Fruit fly (Drosophila melanogaster) whole organism, prepupa: ENCODE measurements around the gene Arfrp1.

Experiments used
- CG10631 ChIP-seq: fragments of 200-800 bp; sonication (Bioruptor generic); optimal IDR thresholded peaks from 2 replicates; lab custom pipeline; 2016; ENCODE audit warnings: missing biosample characterization, missing genetic modification characterization
- CG11294 ChIP-seq: fragments of 200-800 bp; sonication (Bioruptor generic); IDR thresholded peaks from 2 replicates; pipeline ENCODE4 v1.3.6; 2022; ENCODE audit warnings: missing biosample characterization, missing genetic modification characterization
- CG11762 ChIP-seq: fragments of 200-800 bp; sonication (Bioruptor generic); optimal IDR thresholded peaks from 3 replicates; lab custom pipeline; 2016; ENCODE audit warnings: missing biosample characterization, missing genetic modification characterization; ENCODE audit not compliant: insufficient read depth
- CG11902 ChIP-seq: fragments of 200-800 bp; sonication (Bioruptor generic); optimal IDR thresholded peaks from 3 replicates; lab custom pipeline; 2016; ENCODE audit warnings: missing biosample characterization, missing genetic modification characterization
- CG3032 ChIP-seq: fragments of 200-800 bp; optimal IDR thresholded peaks from 2 replicates; lab custom pipeline; 2019; ENCODE audit warnings: missing biosample characterization, mild to moderate bottlenecking, missing genetic modification characterization, moderate library complexity
- CG31627 ChIP-seq: fragments of 200-800 bp; sonication (Bioruptor generic); optimal IDR thresholded peaks from 3 replicates; lab custom pipeline; 2016; ENCODE audit warnings: missing biosample characterization, missing genetic modification characterization
- CG32006 ChIP-seq: fragments of 200-800 bp; sonication (Bioruptor generic); optimal IDR thresholded peaks from 3 replicates; lab custom pipeline; 2017; ENCODE audit warnings: missing biosample characterization, mild to moderate bottlenecking, missing genetic modification characterization
- CG34406 ChIP-seq: fragments of 200-800 bp; sonication (Bioruptor generic); optimal IDR thresholded peaks from 3 replicates; lab custom pipeline; 2016; ENCODE audit warnings: missing biosample characterization, missing genetic modification characterization
- CG4318 ChIP-seq: fragments of 200-800 bp; sonication (Bioruptor generic); optimal IDR thresholded peaks from 3 replicates; lab custom pipeline; 2017; ENCODE audit warnings: missing biosample characterization, mild to moderate bottlenecking, missing genetic modification characterization
- CG6276 ChIP-seq: fragments of 200-800 bp; sonication (Bioruptor generic); optimal IDR thresholded peaks from 2 replicates; lab custom pipeline; 2017; ENCODE audit warnings: missing biosample characterization, mild to moderate bottlenecking, missing genetic modification characterization
- CG6792 ChIP-seq: fragments of 200-800 bp; sonication (Bioruptor generic); optimal IDR thresholded peaks from 3 replicates; lab custom pipeline; 2016; ENCODE audit warnings: missing biosample characterization, missing genetic modification characterization
- CG6808 ChIP-seq: fragments of 200-800 bp; sonication (Bioruptor generic); optimal IDR thresholded peaks from 3 replicates; lab custom pipeline; 2017; ENCODE audit warnings: missing biosample characterization, missing genetic modification characterization, mild to moderate bottlenecking, moderate library complexity, missing genetic modification reagents
- CG6854 ChIP-seq: fragments of 200-800 bp; sonication (Bioruptor generic); optimal IDR thresholded peaks from 2 replicates; lab custom pipeline; 2017; ENCODE audit warnings: missing biosample characterization, mild to moderate bottlenecking, missing genetic modification characterization
- CG7368 ChIP-seq: fragments of 200-800 bp; sonication (Bioruptor generic); optimal IDR thresholded peaks from 3 replicates; lab custom pipeline; 2016; ENCODE audit warnings: missing biosample characterization, missing genetic modification characterization
- CG8319 ChIP-seq: fragments of 200-800 bp; sonication (Bioruptor generic); optimal IDR thresholded peaks from 3 replicates; lab custom pipeline; 2016; ENCODE audit warnings: missing biosample characterization, missing genetic modification characterization
- CG9139 ChIP-seq: fragments of 200-800 bp; sonication (Bioruptor generic); optimal IDR thresholded peaks from 3 replicates; lab custom pipeline; 2017; ENCODE audit warnings: missing biosample characterization, mild to moderate bottlenecking, missing genetic modification characterization
- Eip75B ChIP-seq: fragments of 200-800 bp; sonication (Bioruptor generic); optimal IDR thresholded peaks from 3 replicates; lab custom pipeline; 2016; ENCODE audit warnings: missing biosample characterization, missing genetic modification characterization
- Eip78C ChIP-seq: fragments of 200-800 bp; sonication (Bioruptor generic); peaks from one replicate; lab custom pipeline; 2016; ENCODE audit warnings: missing biosample characterization, missing genetic modification characterization
- Eip93F ChIP-seq: fragments of 200-800 bp; sonication (Bioruptor generic); optimal IDR thresholded peaks from 2 replicates; lab custom pipeline; 2016; ENCODE audit warnings: missing biosample characterization, mild to moderate bottlenecking, missing genetic modification characterization
- Ets21C ChIP-seq: fragments of 200-800 bp; sonication (Bioruptor generic); optimal IDR thresholded peaks from 3 replicates; lab custom pipeline; 2016; ENCODE audit warnings: missing biosample characterization, missing genetic modification characterization
- Ets96B ChIP-seq: fragments of 200-800 bp; optimal IDR thresholded peaks from 2 replicates; lab custom pipeline; 2019; ENCODE audit warnings: missing biosample characterization, mild to moderate bottlenecking, missing genetic modification characterization, moderate library complexity
- Hr39 ChIP-seq: fragments of 200-800 bp; sonication (Bioruptor generic); optimal IDR thresholded peaks from 2 replicates; lab custom pipeline; 2016; ENCODE audit warnings: missing biosample characterization, missing genetic modification characterization
- Hr4 ChIP-seq: fragments of 200-800 bp; sonication (Bioruptor generic); optimal IDR thresholded peaks from 3 replicates; lab custom pipeline; 2016; ENCODE audit warnings: missing biosample characterization, missing genetic modification characterization
- Lpt ChIP-seq: fragments of 200-800 bp; sonication (Bioruptor generic); optimal IDR thresholded peaks from 3 replicates; lab custom pipeline; 2016; ENCODE audit warnings: missing biosample characterization, missing genetic modification characterization
- Met ChIP-seq: fragments of 200-800 bp; sonication (Bioruptor generic); optimal IDR thresholded peaks from 3 replicates; lab custom pipeline; 2016; ENCODE audit warnings: missing biosample characterization, missing genetic modification characterization
- OdsH ChIP-seq: fragments of 200-800 bp; sonication (Bioruptor generic); optimal IDR thresholded peaks from 3 replicates; lab custom pipeline; 2016; ENCODE audit warnings: missing biosample characterization, missing genetic modification characterization
- Sox102F ChIP-seq: fragments of 200-800 bp; sonication (Bioruptor generic); optimal IDR thresholded peaks from 2 replicates; lab custom pipeline; 2016; ENCODE audit warnings: missing biosample characterization, mild to moderate bottlenecking, missing genetic modification characterization
- Sox14 ChIP-seq: fragments of 200-800 bp; sonication (Bioruptor generic); optimal IDR thresholded peaks from 3 replicates; lab custom pipeline; 2016; ENCODE audit warnings: missing biosample characterization, missing genetic modification characterization
- acj6 ChIP-seq: fragments of 200-800 bp; sonication (Bioruptor generic); optimal IDR thresholded peaks from 3 replicates; lab custom pipeline; 2016; ENCODE audit warnings: missing biosample characterization, missing genetic modification characterization
- cyc ChIP-seq: fragments of 200-800 bp; sonication (Bioruptor generic); optimal IDR thresholded peaks from 3 replicates; lab custom pipeline; 2016; ENCODE audit warnings: missing biosample characterization, missing genetic modification characterization
- dac ChIP-seq: fragments of 200-800 bp; sonication (Bioruptor generic); optimal IDR thresholded peaks from 2 replicates; lab custom pipeline; 2017; ENCODE audit warnings: missing biosample characterization, mild to moderate bottlenecking, missing genetic modification characterization
- eg ChIP-seq: fragments of 200-800 bp; sonication (Bioruptor generic); IDR thresholded peaks from 3 replicates; pipeline ENCODE4 v1.3.6; 2022; ENCODE audit warnings: missing biosample characterization, missing genetic modification characterization
- esn ChIP-seq: fragments of 200-800 bp; sonication (Bioruptor generic); optimal IDR thresholded peaks from 2 replicates; lab custom pipeline; 2016; ENCODE audit warnings: missing biosample characterization, mild to moderate bottlenecking, missing genetic modification characterization, moderate library complexity
- fd59A ChIP-seq: fragments of 200-800 bp; sonication (Bioruptor generic); optimal IDR thresholded peaks from 2 replicates; lab custom pipeline; 2017; ENCODE audit warnings: missing biosample characterization, mild to moderate bottlenecking, missing genetic modification characterization, missing genetic modification reagents
- fd85E ChIP-seq: fragments of 200-800 bp; sonication (Bioruptor generic); optimal IDR thresholded peaks from 3 replicates; lab custom pipeline; 2016; ENCODE audit warnings: missing biosample characterization, missing genetic modification characterization
- lz ChIP-seq: fragments of 200-800 bp; sonication (Bioruptor generic); optimal IDR thresholded peaks from 3 replicates; lab custom pipeline; 2016; ENCODE audit warnings: missing biosample characterization, missing genetic modification characterization
- net ChIP-seq: fragments of 200-800 bp; sonication (Bioruptor generic); optimal IDR thresholded peaks from 3 replicates; lab custom pipeline; 2016; ENCODE audit warnings: missing biosample characterization, missing genetic modification characterization
- pdm3 ChIP-seq: fragments of 200-800 bp; sonication (Bioruptor generic); optimal IDR thresholded peaks from 3 replicates; lab custom pipeline; 2016; ENCODE audit warnings: missing biosample characterization, missing genetic modification characterization
- salr ChIP-seq, 2 experiments: fragments of 200-800 bp; sonication (Bioruptor generic); optimal IDR thresholded peaks; 3 replicates each; lab custom pipeline; 2016 to 2018; ENCODE audit warnings: missing biosample characterization in 2 of 2, missing genetic modification characterization in 2 of 2, mild to moderate bottlenecking in 1 of 2
- ss ChIP-seq, 2 experiments: fragments of 200-800 bp; sonication (Bioruptor generic); optimal IDR thresholded peaks; 2 replicates in 1 of 2; 3 replicates in 1 of 2; lab custom pipeline; 2017 to 2018; ENCODE audit warnings: mild to moderate bottlenecking in 2 of 2, missing biosample characterization in 2 of 2, missing genetic modification characterization in 2 of 2, moderate library complexity in 1 of 2
- topi ChIP-seq: fragments of 200-800 bp; sonication (Bioruptor generic); optimal IDR thresholded peaks from 3 replicates; lab custom pipeline; 2016; ENCODE audit warnings: missing biosample characterization, missing genetic modification characterization
- vri ChIP-seq: fragments of 200-800 bp; sonication (Bioruptor generic); optimal IDR thresholded peaks from 3 replicates; lab custom pipeline; 2016; ENCODE audit warnings: missing biosample characterization, mild to moderate bottlenecking, missing genetic modification characterization

The Arfrp1 gene

DNA sequence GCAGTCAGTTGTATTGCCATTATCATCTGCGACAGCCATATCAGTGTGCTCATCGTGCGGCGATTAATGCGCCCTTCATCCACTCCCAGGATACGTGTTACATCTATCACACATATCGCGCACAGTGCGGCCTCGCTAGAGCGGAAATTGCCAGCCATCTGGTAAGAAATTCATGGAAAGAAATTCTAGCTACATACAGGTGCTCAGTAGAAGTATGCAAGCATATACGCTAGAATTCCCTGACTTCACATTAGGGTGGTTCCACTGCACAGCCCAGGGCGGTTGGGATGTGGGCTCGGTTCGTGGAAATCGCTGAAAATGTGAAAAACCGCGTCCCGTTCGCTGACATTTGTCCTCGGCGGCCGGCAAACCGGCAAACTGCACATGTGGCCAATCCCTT is 34.4 kb downstream of the Arfrp1 start (continued):
- TF ChIP-seq CG6808 (GFP tag; lab: Kevin White, UChicago) (peak; percentile 85), CG11762 (GFP tag; lab: Kevin White, UChicago) (peak; percentile 33), lz (GFP tag; lab: Kevin White, UChicago) (peak; percentile 63), fd59A (peak; percentile 71), salr (GFP tag; optimal IDR thresholded peaks at IDR 0.05; lab: Kevin White, UChicago) (peak; percentile 26 to 69), CG32006 (GFP tag; lab: Kevin White, UChicago) (no peak), Ets96B (tag; lab: Kevin White, UChicago) (peak; percentile 70)

DNA sequence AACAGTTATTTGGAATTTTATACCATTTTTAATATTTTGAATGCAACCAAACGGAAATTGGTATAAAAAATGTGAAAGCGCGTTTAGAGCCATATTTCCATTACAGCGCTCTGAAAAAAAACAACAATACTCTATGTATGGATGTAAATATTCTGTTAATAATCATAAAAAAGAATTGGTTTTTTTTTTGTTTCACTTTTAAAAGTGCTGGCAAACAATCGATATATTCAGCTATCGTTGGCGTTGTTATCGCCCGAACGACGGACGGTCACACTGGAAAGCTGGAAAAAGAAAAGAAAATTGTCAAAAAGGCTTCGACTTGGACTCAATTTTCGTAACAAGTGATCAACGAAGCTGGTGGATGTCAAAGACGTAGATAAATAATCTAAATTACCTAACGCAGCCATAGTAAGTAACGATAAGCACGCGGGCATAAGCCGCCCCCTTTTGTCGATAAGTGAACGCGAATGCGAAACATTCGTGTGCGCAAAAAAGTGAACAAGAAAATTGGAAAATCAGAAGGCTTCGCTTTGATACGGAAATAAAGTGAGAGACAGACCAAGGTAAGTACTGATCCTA is 35.4 kb downstream of the Arfrp1 start, which contains the start of gene CG7065:
TSS of gene CG7065 (plus strand) at position 270 of the 579 bp plus-strand sequence.
- TF ChIP-seq Sox14 (GFP tag; lab: Kevin White, UChicago) (peak; percentile 8), Eip78C (GFP tag; lab: Kevin White, UChicago) (peak; percentile 27), CG10631 (GFP tag; lab: Kevin White, UChicago) (no peak), topi (GFP tag; lab: Kevin White, UChicago) (peak; percentile 2)
- TF ChIP-seq, all 60 proteins: peak for 3

DNA sequence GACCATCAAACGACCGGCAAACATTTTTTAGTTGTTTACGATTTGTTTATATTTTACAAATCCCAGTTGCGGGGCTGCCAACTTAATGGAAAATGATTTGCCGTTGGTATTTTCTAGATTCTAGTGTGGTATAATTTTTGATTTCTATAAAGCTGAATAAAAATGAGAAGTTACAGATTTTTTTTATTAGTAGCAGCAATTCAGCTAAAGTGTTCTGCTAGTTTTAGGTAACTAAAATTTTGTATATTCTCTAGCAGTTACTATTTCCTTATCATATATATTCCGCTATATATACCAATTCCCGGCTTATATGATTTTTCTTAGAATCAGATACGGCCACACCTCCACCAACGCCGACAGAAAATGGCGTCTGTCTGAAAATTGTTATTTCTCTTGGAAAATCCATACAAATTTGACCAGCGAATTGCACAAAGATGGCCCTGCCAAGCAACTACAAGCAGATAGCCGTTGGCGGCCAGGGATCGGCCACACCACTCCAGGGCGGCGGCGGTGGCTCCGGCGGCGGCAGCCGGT is 42.2 kb downstream of the Arfrp1 start, which contains the start of the genes fh and Bap111:
TSS of gene fh (minus strand) at position 83 of the 534 bp plus-strand sequence.
TSS of gene Bap111 (plus strand) at position 321 of the 534 bp plus-strand sequence.
- TF ChIP-seq esn (GFP tag; lab: Kevin White, UChicago) = peak; percentile 14
- TF ChIP-seq Eip78C (GFP tag; lab: Kevin White, UChicago) = peak; percentile 64
- TF ChIP-seq Met = no peak
- no peak for TF ChIP-seq CG31627 (GFP tag; lab: Kevin White, UChicago)
- TF ChIP-seq fd85E (GFP tag; lab: Kevin White, UChicago) = no peak
- peak; percentile 6 for TF ChIP-seq lz (GFP tag; lab: Kevin White, UChicago)
- TF ChIP-seq CG34406 (GFP tag; lab: Kevin White, UChicago) = no peak
- TF ChIP-seq topi (GFP tag; lab: Kevin White, UChicago) = peak; percentile 4

DNA sequence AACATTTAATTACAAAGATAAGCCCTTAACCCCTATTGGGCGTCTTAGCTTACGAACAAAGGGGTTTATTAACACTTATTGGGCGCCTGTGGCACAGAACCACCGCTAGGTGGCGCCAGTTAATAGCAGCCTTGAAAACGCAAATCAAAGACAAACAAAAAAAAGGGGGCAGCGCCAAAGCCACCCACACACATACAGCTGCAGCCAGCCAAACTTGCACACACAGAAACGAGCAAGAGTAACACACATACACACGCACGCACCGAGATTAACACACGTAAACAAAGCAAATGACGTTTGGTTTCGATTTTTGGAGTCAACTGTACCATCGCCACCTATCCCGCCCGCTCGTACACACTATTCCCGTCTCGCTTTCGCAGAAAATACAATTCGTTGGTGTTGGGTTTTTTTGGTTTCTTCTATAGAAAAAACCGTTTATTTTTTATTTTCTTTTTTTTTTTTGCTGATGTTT is 45.3 kb downstream of the Arfrp1 start:
- no peak for TF ChIP-seq CG11294 (GFP tag; lab: Robert Waterston, UW)
- peak; percentile 85 for TF ChIP-seq Lpt
- TF ChIP-seq acj6 (GFP tag; lab: Kevin White, UChicago) = peak; percentile 5
- peak; percentile 83 for TF ChIP-seq vri
- no peak for TF ChIP-seq Ets21C (GFP tag; lab: Kevin White, UChicago)
- no peak for TF ChIP-seq pdm3 (GFP tag; lab: Kevin White, UChicago)
- TF ChIP-seq dac (GFP tag; lab: Kevin White, UChicago) = peak; percentile 44
- no peak for TF ChIP-seq OdsH (GFP tag; lab: Kevin White, UChicago)
- TF ChIP-seq Sox102F (GFP tag; lab: Kevin White, UChicago) = no peak
- TF ChIP-seq CG6854 (GFP tag; lab: Kevin White, UChicago) = peak; percentile 22
- TF ChIP-seq CG9139 (GFP tag; lab: Kevin White, UChicago) = no peak
- TF ChIP-seq Met = no peak
- no peak for TF ChIP-seq Eip93F (GFP tag; lab: Kevin White, UChicago)
- no peak for TF ChIP-seq CG3032
- peak; percentile 61 for TF ChIP-seq Sox14 (GFP tag; lab: Kevin White, UChicago)
- no peak for TF ChIP-seq Hr39
- no peak for TF ChIP-seq CG11902
- TF ChIP-seq CG7368 (GFP tag; lab: Kevin White, UChicago) = no peak
- TF ChIP-seq Eip78C (GFP tag; lab: Kevin White, UChicago) = peak; percentile 80
- TF ChIP-seq CG4318 (GFP tag; lab: Kevin White, UChicago) = no peak
- peak; percentile 49 for TF ChIP-seq esn (GFP tag; lab: Kevin White, UChicago)
- peak; percentile 2 for TF ChIP-seq CG6792 (GFP tag; lab: Kevin White, UChicago)
- no peak for TF ChIP-seq fd85E (GFP tag; lab: Kevin White, UChicago)
- peak; percentile 24 for TF ChIP-seq topi (GFP tag; lab: Kevin White, UChicago)
- peak; percentile 59 to 73 for TF ChIP-seq ss (GFP tag; optimal IDR thresholded peaks at IDR 0.05; lab: Kevin White, UChicago)
- TF ChIP-seq CG6276 (GFP tag; lab: Kevin White, UChicago) = no peak
- peak; percentile 21 for TF ChIP-seq Eip75B (GFP tag; lab: Kevin White, UChicago)
- peak; percentile 29 for TF ChIP-seq net (GFP tag; lab: Kevin White, UChicago)
- no peak for TF ChIP-seq fd59A
- TF ChIP-seq CG32006 (GFP tag; lab: Kevin White, UChicago) = peak; percentile 42
- peak; percentile 72; the same call in 2 of the 3 replicates for TF ChIP-seq eg (GFP tag; lab: Robert Waterston, UW)
- no peak for TF ChIP-seq Hr4 (GFP tag; lab: Kevin White, UChicago)
- no peak for TF ChIP-seq CG6808 (GFP tag; lab: Kevin White, UChicago)
- TF ChIP-seq CG8319 = no peak
- TF ChIP-seq cyc = peak; percentile 37
